Worm (Caenorhabditis elegans): ENCODE data around the gene vha-15.

DNA sequence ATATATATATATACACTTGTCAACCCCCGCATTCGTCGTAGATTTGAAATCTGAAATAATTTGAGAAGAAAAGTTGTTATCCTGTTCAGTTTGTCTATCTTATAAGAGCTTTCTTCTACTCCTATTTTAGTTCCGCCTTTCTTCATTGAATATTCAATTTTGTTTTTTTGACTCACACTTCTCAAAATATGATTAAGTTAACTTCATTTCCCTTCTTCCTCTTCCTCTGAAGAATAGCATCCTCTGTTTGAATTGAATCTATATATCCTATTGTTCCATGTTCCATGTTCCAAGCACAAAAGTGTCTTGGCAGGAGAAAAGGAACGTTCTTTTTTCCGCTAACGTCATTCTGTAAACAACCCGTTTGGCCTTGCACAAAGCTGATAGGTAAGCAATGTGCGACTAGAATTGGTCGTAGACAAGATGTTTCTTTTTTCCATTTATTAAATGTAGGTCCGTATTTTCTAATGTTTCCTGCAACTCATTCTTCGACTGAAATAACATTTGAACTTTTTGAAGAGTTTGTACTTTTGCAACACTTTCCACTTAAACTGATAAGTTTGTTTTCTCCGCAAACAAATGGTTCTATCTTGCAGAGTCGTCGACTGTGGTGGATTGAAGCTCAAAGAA is 45.7 kb upstream of the vha-15 start, which contains the start of gene gap-1:
- no peak for TF ChIP-seq hmbx-1 (tag; optimal IDR thresholded peaks at IDR 0.05)
- no peak for TF ChIP-seq ama-1 (optimal IDR thresholded peaks at IDR 0.05)
- no peak for TF ChIP-seq hnd-1 (tag; optimal IDR thresholded peaks at IDR 0.05)
- TF ChIP-seq ets-7 (tag; optimal IDR thresholded peaks at IDR 0.05): no peak
- TF ChIP-seq flt-1 (GFP tag; IDR thresholded peaks at IDR 0.05): no peak
- no peak for TF ChIP-seq aly-1 (tag; optimal IDR thresholded peaks at IDR 0.05)
- no peak for TF ChIP-seq pes-1 (GFP tag; IDR thresholded peaks at IDR 0.05)
- no peak for TF ChIP-seq B0310.2 (tag; optimal IDR thresholded peaks at IDR 0.05)
- TF ChIP-seq F13C5.2 (tag; optimal IDR thresholded peaks at IDR 0.05): no peak
- TF ChIP-seq ceh-13 (GFP tag; optimal IDR thresholded peaks at IDR 0.05): no peak

Measured in whole organism, early embryonic.